Fruit fly (Drosophila melanogaster) whole organism, wandering third instar larva: ENCODE results near the gene nom.

ENCODE experiments used
- Mio ChIP-seq: sonication (Bioruptor generic); optimal IDR thresholded peaks from 2 replicates; lab custom pipeline; 2016; ENCODE audit warnings: missing biosample characterization, missing genetic modification characterization
- Vsx2 ChIP-seq: fragments of 200-300, 225-300 bp; sonication (Bioruptor generic); optimal IDR thresholded peaks from 2 replicates; lab custom pipeline; 2018; ENCODE audit warnings: missing biosample characterization, missing genetic modification characterization; ENCODE audit not compliant: partially characterized antibody
- brk ChIP-seq: fragments of 200-800 bp; sonication (Bioruptor generic); optimal IDR thresholded peaks from 2 replicates; lab custom pipeline; 2016; ENCODE audit warnings: missing biosample characterization, mild to moderate bottlenecking, missing genetic modification characterization
- jim ChIP-seq: fragments of 175-275, 200-325 bp; sonication (Bioruptor generic); optimal IDR thresholded peaks from 2 replicates; lab custom pipeline; 2016; ENCODE audit warnings: missing biosample characterization, mild to moderate bottlenecking, missing genetic modification characterization

dm6 chr3R:8686446-8686845 is 36.5 kb upstream of the nom start:
- TF ChIP-seq jim (GFP tag; lab: Kevin White, UChicago) (no peak), Vsx2 (GFP tag; lab: Kevin White, UChicago) (no peak), brk (GFP tag; lab: Kevin White, UChicago) (no peak), Mio (no peak)
